Fruit fly (Drosophila melanogaster) whole organism, pupa: ENCODE results near the gene Cyp313a1.

ENCODE experiments used
- CG15710 ChIP-seq: fragments of 200-800 bp; sonication (Bioruptor generic); optimal IDR thresholded peaks from 2 replicates; lab custom pipeline; 2018; ENCODE audit warnings: missing biosample characterization, mild to moderate bottlenecking, missing genetic modification characterization, moderate library complexity
- CG17806 ChIP-seq: fragments of 200-800 bp; sonication (Bioruptor generic); optimal IDR thresholded peaks from 2 replicates; lab custom pipeline; 2018; ENCODE audit warnings: missing biosample characterization, mild to moderate bottlenecking, missing genetic modification characterization, moderate library complexity
- CG32121 ChIP-seq: fragments of 200-800 bp; sonication (Bioruptor generic); IDR thresholded peaks from 2 replicates; pipeline ENCODE4 v1.3.6; 2022; ENCODE audit warnings: missing biosample characterization, missing genetic modification characterization
- CG4496 ChIP-seq: fragments of 200-800 bp; sonication (Bioruptor generic); IDR thresholded peaks from 3 replicates; pipeline ENCODE4 v1.3.6; 2022; ENCODE audit warnings: missing biosample characterization, missing genetic modification characterization
- CG8301 ChIP-seq: fragments of 200-800 bp; sonication (Bioruptor generic); optimal IDR thresholded peaks from 2 replicates; lab custom pipeline; 2018; ENCODE audit warnings: missing biosample characterization, mild to moderate bottlenecking, missing genetic modification characterization
- CG9948 ChIP-seq: fragments of 200-800 bp; sonication (Bioruptor generic); optimal IDR thresholded peaks from 2 replicates; lab custom pipeline; 2018; ENCODE audit warnings: missing biosample characterization, mild to moderate bottlenecking, missing genetic modification characterization, moderate library complexity
- D1 ChIP-seq: fragments of 200-800 bp; sonication (Bioruptor generic); optimal IDR thresholded peaks from 2 replicates; lab custom pipeline; 2018; ENCODE audit warnings: missing biosample characterization, mild to moderate bottlenecking, missing genetic modification characterization, moderate library complexity
- EcR ChIP-seq: fragments of 200-800 bp; sonication (Bioruptor generic); optimal IDR thresholded peaks from 3 replicates; lab custom pipeline; 2019; ENCODE audit warnings: missing biosample characterization, missing genetic modification characterization, mild to moderate bottlenecking, moderate library complexity, missing genetic modification reagents
- Ets98B ChIP-seq: fragments of 200-800 bp; sonication (Bioruptor generic); IDR thresholded peaks from 2 replicates; pipeline ENCODE4 v1.3.6; 2022; ENCODE audit warnings: missing biosample characterization, missing genetic modification characterization
- Pif1A ChIP-seq: fragments of 200-800 bp; sonication (Bioruptor generic); optimal IDR thresholded peaks from 3 replicates; lab custom pipeline; 2016; ENCODE audit warnings: missing biosample characterization, missing genetic modification characterization
- Pif1B ChIP-seq: fragments of 200-800 bp; sonication (Bioruptor generic); optimal IDR thresholded peaks from 3 replicates; lab custom pipeline; 2016; ENCODE audit warnings: missing biosample characterization, missing genetic modification characterization
- Snoo ChIP-seq: fragments of 200-800 bp; sonication (Bioruptor generic); optimal IDR thresholded peaks from 3 replicates; lab custom pipeline; 2017; ENCODE audit warnings: missing biosample characterization, mild to moderate bottlenecking, missing genetic modification characterization, inconsistent platforms

DNA sequence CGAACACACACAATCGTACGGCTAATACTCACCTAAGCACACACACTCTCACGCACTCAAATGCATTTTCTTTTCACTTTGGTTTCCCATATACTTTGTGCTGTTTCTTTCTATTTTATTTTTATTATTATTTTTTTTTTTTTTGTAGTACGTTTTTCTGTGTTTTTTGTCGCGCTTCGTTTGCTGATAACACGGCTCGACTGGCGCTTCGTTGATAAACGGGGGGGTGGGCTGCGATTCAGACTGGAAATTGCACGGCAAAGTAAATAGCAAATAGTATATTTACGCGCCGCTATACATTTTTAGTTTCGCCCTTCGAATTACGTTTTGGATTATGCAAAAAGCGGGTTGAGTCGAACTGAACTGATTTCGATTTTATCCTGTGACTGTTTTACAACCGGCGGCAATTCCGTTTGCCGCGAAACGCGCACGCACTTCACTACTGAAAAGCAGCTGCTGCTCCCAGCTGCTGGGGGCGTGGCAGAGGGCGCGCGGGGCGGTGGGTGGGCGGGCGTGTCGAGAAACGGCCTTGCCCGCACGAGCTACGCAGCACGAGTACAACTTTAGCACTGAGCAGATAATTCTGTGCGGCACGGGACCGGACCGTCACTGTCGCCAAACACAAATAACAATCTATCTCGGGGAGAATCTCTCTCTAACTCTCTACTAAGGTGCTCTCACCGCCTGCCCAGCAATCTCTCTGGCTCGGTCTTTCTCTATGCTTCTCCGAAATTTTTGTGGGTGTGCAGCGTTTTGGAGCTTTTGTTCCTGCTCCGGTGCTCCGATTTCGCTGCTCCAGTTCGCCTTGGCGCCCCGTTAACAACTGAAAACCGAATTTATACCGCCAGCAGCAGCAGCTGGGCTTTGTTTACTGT is 36.9 kb downstream of the Cyp313a1 start, which contains the start of gene Pde6:
- TF ChIP-seq Pif1A (GFP tag; lab: Kevin White, UChicago) (peak; percentile 85), EcR (GFP tag; lab: Kevin White, UChicago) (no peak), Ets98B (peak; percentile 84), Pif1B (GFP tag; lab: Kevin White, UChicago) (peak; percentile 88), CG8301 (peak; percentile 65), CG15710 (tag; lab: Kevin White, UChicago) (peak; percentile 63), CG17806 (tag; lab: Kevin White, UChicago) (peak; percentile 28), CG32121 (GFP tag; lab: Robert Waterston, UW) (peak; percentile 85), CG4496 (GFP tag; lab: Robert Waterston, UW) (peak; percentile 88), CG9948 (tag; lab: Kevin White, UChicago) (peak; percentile 29), D1 (tag; lab: Kevin White, UChicago) (no peak), Snoo (tag; lab: Kevin White, UChicago) (peak; percentile 14)
